Fruit fly (Drosophila melanogaster) Kc167 (cell line): Measurements from ENCODE around the gene dcma.

Source experiments
- Myc ChIP-seq: fragments of >200 bp; optimal IDR thresholded peaks from 2 replicates; lab custom pipeline; 2017; ENCODE audit warnings: missing external identifiers
- Sin3A ChIP-seq: fragments of >200 bp; optimal IDR thresholded peaks from 2 replicates; lab custom pipeline; 2018; ENCODE audit warnings: missing external identifiers
- h ChIP-seq: fragments of >200 bp; optimal IDR thresholded peaks from 3 replicates; lab custom pipeline; 2018; ENCODE audit warnings: missing external identifiers
- insv ChIP-seq: fragments of >200 bp; optimal IDR thresholded peaks from 3 replicates; lab custom pipeline; 2018; ENCODE audit warnings: missing external identifiers
- psq ChIP-seq: fragments of >200 bp; optimal IDR thresholded peaks from 2 replicates; lab custom pipeline; 2017; ENCODE audit warnings: missing external identifiers
- ttk ChIP-seq: sonication (Bioruptor generic); optimal IDR thresholded peaks from 2 replicates; lab custom pipeline; 2017; ENCODE audit warnings: missing external identifiers

dcma gene

dm6 chr2L:4694421-4694820 is at the start of gene dcma:
TSS of gene dcma (plus strand) at chr2L:4694721.
- TF ChIP-seq psq (no peak), Myc (lab: Kevin White, UChicago) (no peak), insv (lab: Kevin White, UChicago) (no peak), Sin3A (lab: Kevin White, UChicago) (no peak), ttk (lab: Kevin White, UChicago) (no peak), h (no peak)

- TF ChIP-seq h (no peak), Sin3A (lab: Kevin White, UChicago) (no peak), Myc (lab: Kevin White, UChicago) (no peak), insv (lab: Kevin White, UChicago) (no peak), psq (no peak), ttk (lab: Kevin White, UChicago) (no peak)
Measured at dm6 chr2L:4646751-4647150, 47.8 kb upstream of the dcma start, which contains the start of gene CG43798. TSS of gene CG43798 (plus strand) at chr2L:4647051.

- TF ChIP-seq psq = no peak
Measured at dm6 chr2L:4648804-4649203, 45.7 kb upstream of the dcma start.

- TF ChIP-seq h = no peak
- no peak for TF ChIP-seq insv (lab: Kevin White, UChicago)
- no peak for TF ChIP-seq Sin3A (lab: Kevin White, UChicago)
- TF ChIP-seq ttk (lab: Kevin White, UChicago) = no peak
- TF ChIP-seq psq = no peak
- no peak for TF ChIP-seq Myc (lab: Kevin White, UChicago)
Measured at dm6 chr2L:4650752-4651453, 43.6 kb upstream of the dcma start, which contains the start of gene CG3355. TSS of gene CG3355 (plus strand) at chr2L:4651403.

dm6 chr2L:4660932-4661331 is 33.6 kb upstream of the dcma start:
- TF ChIP-seq h = no peak
- TF ChIP-seq insv (lab: Kevin White, UChicago) = no peak
- TF ChIP-seq Sin3A (lab: Kevin White, UChicago) = no peak

dm6 chr2L:4682377-4682776 is 12.1 kb upstream of the dcma start, which contains the start of gene CG11929:
TSS of gene CG11929 (plus strand) at chr2L:4682677.
- no peak for TF ChIP-seq Sin3A (lab: Kevin White, UChicago)
- no peak for TF ChIP-seq Myc (lab: Kevin White, UChicago)
- TF ChIP-seq ttk (lab: Kevin White, UChicago) = no peak
- no peak for TF ChIP-seq psq
- no peak for TF ChIP-seq h
- no peak for TF ChIP-seq insv (lab: Kevin White, UChicago)

- TF ChIP-seq psq (no peak), ttk (lab: Kevin White, UChicago) (no peak), Sin3A (lab: Kevin White, UChicago) (no peak), Myc (lab: Kevin White, UChicago) (no peak)
Measured at dm6 chr2L:4684361-4684760, 10.2 kb upstream of the dcma start, which contains the start of gene Elba1. TSS of gene Elba1 (minus strand) at chr2L:4684461.

dm6 chr2L:4687211-4687610 is 7.3 kb upstream of the dcma start, which contains the start of gene Elba3:
TSS of gene Elba3 (plus strand) at chr2L:4687511.
- no peak for TF ChIP-seq insv (lab: Kevin White, UChicago)
- no peak for TF ChIP-seq Myc (lab: Kevin White, UChicago)
- no peak for TF ChIP-seq ttk (lab: Kevin White, UChicago)
- no peak for TF ChIP-seq psq
- no peak for TF ChIP-seq h
- TF ChIP-seq Sin3A (lab: Kevin White, UChicago) = no peak

- no peak for TF ChIP-seq h
- no peak for TF ChIP-seq insv (lab: Kevin White, UChicago)
- TF ChIP-seq psq = no peak
- no peak for TF ChIP-seq Sin3A (lab: Kevin White, UChicago)
- TF ChIP-seq Myc (lab: Kevin White, UChicago) = no peak
- no peak for TF ChIP-seq ttk (lab: Kevin White, UChicago)
Measured at dm6 chr2L:4690602-4691001, 3.9 kb upstream of the dcma start, which contains the start of gene CG3251. TSS of gene CG3251 (minus strand) at chr2L:4690702.

dm6 chr2L:4698837-4699236 is 4.3 kb downstream of the dcma start:
- TF ChIP-seq Sin3A (lab: Kevin White, UChicago) (no peak), insv (lab: Kevin White, UChicago) (no peak), ttk (lab: Kevin White, UChicago) (no peak), h (no peak), psq (no peak), Myc (lab: Kevin White, UChicago) (no peak)

- TF ChIP-seq Sin3A (lab: Kevin White, UChicago) = no peak
- TF ChIP-seq psq = no peak
- no peak for TF ChIP-seq insv (lab: Kevin White, UChicago)
- TF ChIP-seq h = no peak
- TF ChIP-seq ttk (lab: Kevin White, UChicago) = no peak
- no peak for TF ChIP-seq Myc (lab: Kevin White, UChicago)
Measured at dm6 chr2L:4701385-4701784, 6.9 kb downstream of the dcma start, which contains the start of gene Taf12L. TSS of gene Taf12L (minus strand) at chr2L:4701485.

dm6 chr2L:4726021-4726420 is 31.5 kb downstream of the dcma start:
- TF ChIP-seq Sin3A (lab: Kevin White, UChicago) (no peak), insv (lab: Kevin White, UChicago) (no peak), ttk (lab: Kevin White, UChicago) (no peak), psq (no peak), Myc (lab: Kevin White, UChicago) (no peak), h (no peak)

- TF ChIP-seq insv (lab: Kevin White, UChicago) (no peak), h (no peak), psq (no peak), Myc (lab: Kevin White, UChicago) (no peak), Sin3A (lab: Kevin White, UChicago) (no peak)
Measured at dm6 chr2L:4734358-4734757, 39.8 kb downstream of the dcma start, which contains the start of gene CG15631. TSS of gene CG15631 (minus strand) at chr2L:4734458.
